Worm (Caenorhabditis elegans) whole organism, L1 larva: ENCODE measurements around the gene alfa-1.
A peak's percentile ranks its signal among the peaks of the same experiment; 100 is the strongest.

Source experiments
- C04F5.9 ChIP-seq: sonication (generic microtip); optimal IDR thresholded peaks from 2 replicates; lab custom pipeline; 2016; ENCODE audit warnings: missing genetic modification characterization, missing compliant biosample characterization
- C34B4.2 ChIP-seq: sonication (generic microtip); optimal IDR thresholded peaks from 2 replicates; lab custom pipeline; 2017; ENCODE audit warnings: mild to moderate bottlenecking, missing genetic modification characterization, missing compliant biosample characterization
- F16B12.6 ChIP-seq: fragments of 150-350 bp; optimal IDR thresholded peaks from 2 replicates; lab custom pipeline; 2014; ENCODE audit warnings: missing biosample characterization, missing genetic modification characterization
- alr-1 ChIP-seq: fragments of 200-800 bp; sonication (Bioruptor generic); optimal IDR thresholded peaks from 2 replicates; lab custom pipeline; 2018; ENCODE audit warnings: borderline replicate concordance, mild to moderate bottlenecking, missing genetic modification characterization, missing compliant biosample characterization
- aly-2 ChIP-seq: fragments of 150-350 bp; optimal IDR thresholded peaks from 2 replicates; lab custom pipeline; 2014; ENCODE audit warnings: missing biosample characterization, missing genetic modification characterization
- blmp-1 ChIP-seq: fragments of 150-350 bp; optimal IDR thresholded peaks from 2 replicates; lab custom pipeline; 2014; ENCODE audit warnings: missing biosample characterization, missing genetic modification characterization
- ceh-63 ChIP-seq: fragments of 200-800 bp; sonication (Bioruptor generic); optimal IDR thresholded peaks from 2 replicates; lab custom pipeline; 2018; ENCODE audit warnings: mild to moderate bottlenecking, missing genetic modification characterization, missing compliant biosample characterization
- ceh-8 ChIP-seq: fragments of 200-800 bp; sonication (Bioruptor generic); optimal IDR thresholded peaks from 2 replicates; lab custom pipeline; 2018; ENCODE audit warnings: mild to moderate bottlenecking, missing genetic modification characterization, moderate library complexity, missing compliant biosample characterization
- ceh-82 ChIP-seq, 3 experiments: fragments of 150-350 bp in 1 of 3; sonication (generic microtip) in 2 of 3; optimal IDR thresholded peaks; 2 replicates each; lab custom pipeline; 2014 to 2017; ENCODE audit warnings: missing biosample characterization in 3 of 3, missing genetic modification characterization in 3 of 3
- ceh-88 ChIP-seq: fragments of 200-800 bp; sonication (Bioruptor generic); IDR thresholded peaks from 2 replicates; pipeline ENCODE4 v1.3.6; 2022; ENCODE audit warnings: missing genetic modification characterization, missing compliant biosample characterization
- ceh-90 ChIP-seq: sonication (generic microtip); optimal IDR thresholded peaks from 2 replicates; lab custom pipeline; 2016; ENCODE audit warnings: missing genetic modification characterization, missing compliant biosample characterization
- dpl-1 ChIP-seq, 3 experiments: fragments of 150-350 bp in 2 of 3; sonication (generic microtip) in 1 of 3; optimal IDR thresholded peaks; 2 replicates each; lab custom pipeline; 2014 to 2017; ENCODE audit warnings: missing biosample characterization in 3 of 3, missing genetic modification characterization in 3 of 3, missing genetic modification reagents in 3 of 3
- dsc-1 ChIP-seq: sonication (generic microtip); optimal IDR thresholded peaks from 2 replicates; lab custom pipeline; 2016; ENCODE audit warnings: mild to moderate bottlenecking, missing genetic modification characterization, missing compliant biosample characterization
- efl-3 ChIP-seq: fragments of 200-800 bp; sonication (Bioruptor generic); optimal IDR thresholded peaks from 2 replicates; lab custom pipeline; 2018; ENCODE audit warnings: mild to moderate bottlenecking, missing genetic modification characterization, missing compliant biosample characterization
- egl-13 ChIP-seq: sonication (generic microtip); optimal IDR thresholded peaks from 2 replicates; lab custom pipeline; 2016; ENCODE audit warnings: missing genotype, missing genetic modification reagents, missing genetic modification characterization, missing compliant biosample characterization
- fkh-10 ChIP-seq: sonication (generic microtip); optimal IDR thresholded peaks from 2 replicates; lab custom pipeline; 2017; ENCODE audit warnings: missing biosample characterization, missing genetic modification reagents, missing genetic modification characterization
- fos-1 ChIP-seq: fragments of 150-350 bp; optimal IDR thresholded peaks from 2 replicates; lab custom pipeline; 2014; ENCODE audit warnings: missing biosample characterization, missing genetic modification characterization
- grh-1 ChIP-seq: fragments of 200-800 bp; sonication (Bioruptor generic); IDR thresholded peaks from 2 replicates; pipeline ENCODE4 v1.3.6; 2022; ENCODE audit warnings: missing genetic modification reagents, missing genetic modification characterization, missing compliant biosample characterization
- hpl-2 ChIP-seq: fragments of 150-350 bp; optimal IDR thresholded peaks from 2 replicates; lab custom pipeline; 2014; ENCODE audit warnings: missing biosample characterization, missing genetic modification reagents, missing genetic modification characterization
- isw-1 ChIP-seq: fragments of 200-800 bp; sonication (Bioruptor generic); IDR thresholded peaks from 2 replicates; pipeline ENCODE4 v1.3.6; 2022; ENCODE audit warnings: missing genetic modification characterization, missing compliant biosample characterization
- lin-14 ChIP-seq: fragments of 200-800 bp; sonication (Bioruptor generic); optimal IDR thresholded peaks from 2 replicates; lab custom pipeline; 2018; ENCODE audit warnings: mild to moderate bottlenecking, missing genetic modification characterization, moderate library complexity, missing compliant biosample characterization
- lin-15B ChIP-seq: fragments of 150-350 bp; sonication (generic microtip); optimal IDR thresholded peaks from 3 replicates; lab custom pipeline; 2014; ENCODE audit warnings: missing biosample characterization, missing genetic modification characterization
- lin-35 ChIP-seq, 2 experiments: fragments of 150-350 bp; optimal IDR thresholded peaks; 2 replicates each; lab custom pipeline; 2014; ENCODE audit warnings: missing biosample characterization in 2 of 2, missing genetic modification characterization in 2 of 2, missing genetic modification reagents in 2 of 2
- lir-3 ChIP-seq: sonication (generic microtip); optimal IDR thresholded peaks from 2 replicates; lab custom pipeline; 2016; ENCODE audit warnings: mild to moderate bottlenecking, missing genetic modification characterization, moderate library complexity, missing compliant biosample characterization; ENCODE audit not compliant: poor library complexity
- mep-1 ChIP-seq: fragments of 150-350 bp; optimal IDR thresholded peaks from 2 replicates; lab custom pipeline; 2014; ENCODE audit warnings: missing biosample characterization, missing genetic modification characterization
- nhr-11 ChIP-seq: fragments of 150-350 bp; optimal IDR thresholded peaks from 2 replicates; lab custom pipeline; 2014; ENCODE audit warnings: missing biosample characterization, missing genetic modification characterization
- nhr-20 ChIP-seq: sonication (generic microtip); optimal IDR thresholded peaks from 2 replicates; lab custom pipeline; 2016; ENCODE audit warnings: mild to moderate bottlenecking, missing genetic modification characterization, missing compliant biosample characterization
- nhr-237 ChIP-seq: fragments of 150-350 bp; optimal IDR thresholded peaks from 2 replicates; lab custom pipeline; 2014; ENCODE audit warnings: missing biosample characterization, missing genetic modification characterization
- nhr-28 ChIP-seq: fragments of 150-350 bp; optimal IDR thresholded peaks from 2 replicates; lab custom pipeline; 2014; ENCODE audit warnings: missing biosample characterization, missing genetic modification characterization
- nhr-71 ChIP-seq: sonication (generic microtip); optimal IDR thresholded peaks from 2 replicates; lab custom pipeline; 2016; ENCODE audit warnings: mild to moderate bottlenecking, missing genetic modification characterization, moderate library complexity, missing compliant biosample characterization
- nhr-76 ChIP-seq: sonication (generic microtip); optimal IDR thresholded peaks from 2 replicates; lab custom pipeline; 2017; ENCODE audit warnings: missing biosample characterization, missing genetic modification characterization
- nhr-90 ChIP-seq: sonication (generic microtip); optimal IDR thresholded peaks from 2 replicates; lab custom pipeline; 2016; ENCODE audit warnings: mild to moderate bottlenecking, missing genetic modification characterization, missing compliant biosample characterization; ENCODE audit not compliant: poor library complexity
- pag-3 ChIP-seq: sonication (generic microtip); optimal IDR thresholded peaks from 2 replicates; lab custom pipeline; 2017; ENCODE audit warnings: missing genetic modification characterization, mild to moderate bottlenecking, missing compliant biosample characterization, antibody characterized with exemption, borderline replicate concordance; ENCODE audit not compliant: insufficient read depth
- pax-3 ChIP-seq: fragments of 200-800 bp; sonication (Bioruptor generic); optimal IDR thresholded peaks from 2 replicates; lab custom pipeline; 2018; ENCODE audit warnings: mild to moderate bottlenecking, missing genetic modification characterization, moderate library complexity, missing compliant biosample characterization
- pqm-1 ChIP-seq: sonication (generic microtip); optimal IDR thresholded peaks from 3 replicates; lab custom pipeline; 2017; ENCODE audit warnings: missing biosample characterization, missing genetic modification characterization
- rnt-1 ChIP-seq: sonication (generic microtip); optimal IDR thresholded peaks from 2 replicates; lab custom pipeline; 2016; ENCODE audit warnings: mild to moderate bottlenecking, missing genetic modification characterization, moderate library complexity, missing compliant biosample characterization
- snu-23 ChIP-seq: sonication (generic microtip); optimal IDR thresholded peaks from 2 replicates; lab custom pipeline; 2016; ENCODE audit warnings: missing genetic modification characterization, missing compliant biosample characterization
- sox-4 ChIP-seq: sonication (generic microtip); optimal IDR thresholded peaks from 2 replicates; lab custom pipeline; 2016; ENCODE audit warnings: missing genetic modification characterization, missing compliant biosample characterization
- sptf-1 ChIP-seq: fragments of 150-350 bp; optimal IDR thresholded peaks from 2 replicates; lab custom pipeline; 2014; ENCODE audit warnings: missing biosample characterization, missing genetic modification characterization
- tbx-2 ChIP-seq: sonication (generic microtip); optimal IDR thresholded peaks from 2 replicates; lab custom pipeline; 2016; ENCODE audit warnings: missing genetic modification characterization, missing compliant biosample characterization
- tlp-1 ChIP-seq: fragments of 150-350 bp; optimal IDR thresholded peaks from 2 replicates; lab custom pipeline; 2014; ENCODE audit warnings: missing biosample characterization, missing genetic modification characterization
- unc-30 ChIP-seq: sonication (generic microtip); optimal IDR thresholded peaks from 2 replicates; lab custom pipeline; 2017; ENCODE audit warnings: missing biosample characterization, missing genetic modification characterization
- unc-86 ChIP-seq: sonication (generic microtip); optimal IDR thresholded peaks from 2 replicates; lab custom pipeline; 2016; ENCODE audit warnings: missing genetic modification characterization, missing compliant biosample characterization
- unc-98 ChIP-seq: fragments of 200-800 bp; sonication (Bioruptor generic); IDR thresholded peaks from 2 replicates; pipeline ENCODE4 v1.3.6; 2022; ENCODE audit warnings: missing genetic modification characterization, missing compliant biosample characterization
- xbp-1 ChIP-seq: sonication (generic microtip); optimal IDR thresholded peaks from 2 replicates; lab custom pipeline; 2016; ENCODE audit warnings: missing genetic modification characterization, missing compliant biosample characterization
- zag-1 ChIP-seq: fragments of 150-350 bp; optimal IDR thresholded peaks from 2 replicates; lab custom pipeline; 2014; ENCODE audit warnings: missing biosample characterization, missing genetic modification characterization
- ztf-11 ChIP-seq, 2 experiments: sonication (generic microtip); optimal IDR thresholded peaks; 2 replicates each; lab custom pipeline; 2016 to 2017; ENCODE audit warnings: missing genetic modification characterization in 2 of 2, missing biosample characterization in 1 of 2, missing compliant biosample characterization in 1 of 2
- ztf-4 ChIP-seq: fragments of 150-350 bp; optimal IDR thresholded peaks from 2 replicates; lab custom pipeline; 2014; ENCODE audit warnings: missing biosample characterization, missing genetic modification characterization

alfa-1 gene

DNA sequence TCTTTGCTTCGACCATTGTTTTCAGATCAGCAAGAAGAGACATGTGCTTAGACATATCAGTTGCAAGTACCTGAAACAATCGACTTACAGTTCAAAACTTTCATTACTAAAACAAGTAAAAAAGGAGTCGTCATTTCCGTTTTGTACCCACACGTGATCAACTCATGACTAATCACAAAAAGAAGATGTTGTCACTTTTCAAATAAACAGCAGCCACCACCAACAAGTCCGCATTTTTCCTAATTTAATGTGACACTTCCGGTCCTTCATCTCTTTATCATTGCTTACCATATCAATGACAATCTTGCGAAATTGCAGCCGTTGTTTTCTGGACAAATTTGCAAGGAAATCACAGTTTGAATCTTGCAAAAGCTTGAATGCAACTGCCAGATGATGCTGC is 33.7 kb downstream of the alfa-1 start (continued):
- peak in 1 of 2 experiments; percentile 57 for TF ChIP-seq lin-35 (GFP tag; optimal IDR thresholded peaks at IDR 0.05; lab: Kevin White, UChicago)

DNA sequence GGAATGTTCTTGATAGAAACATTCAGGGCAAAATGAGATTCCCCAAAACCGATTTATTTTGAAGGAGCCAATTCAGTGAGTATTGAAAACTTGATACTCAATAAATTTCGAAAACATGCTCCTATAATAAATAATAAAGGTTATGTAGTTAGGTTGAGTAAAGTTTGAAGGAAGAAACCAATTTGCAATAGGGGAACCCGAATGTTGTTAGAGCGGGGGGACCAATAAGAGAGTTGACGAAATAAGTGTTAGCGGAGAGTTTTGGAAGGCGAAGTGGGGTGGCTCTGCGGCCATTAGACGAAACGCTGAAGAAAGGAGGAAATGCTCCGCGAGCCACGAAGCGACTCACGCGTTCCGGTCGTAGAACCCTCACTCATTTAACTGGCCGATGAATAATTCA is 37.3 kb downstream of the alfa-1 start:
- TF ChIP-seq unc-86 (peak; percentile 53), nhr-90 (tag; lab: Kevin White, UChicago) (no peak), lin-14 (GFP tag; lab: Kevin White, UChicago) (peak; percentile 19)

DNA sequence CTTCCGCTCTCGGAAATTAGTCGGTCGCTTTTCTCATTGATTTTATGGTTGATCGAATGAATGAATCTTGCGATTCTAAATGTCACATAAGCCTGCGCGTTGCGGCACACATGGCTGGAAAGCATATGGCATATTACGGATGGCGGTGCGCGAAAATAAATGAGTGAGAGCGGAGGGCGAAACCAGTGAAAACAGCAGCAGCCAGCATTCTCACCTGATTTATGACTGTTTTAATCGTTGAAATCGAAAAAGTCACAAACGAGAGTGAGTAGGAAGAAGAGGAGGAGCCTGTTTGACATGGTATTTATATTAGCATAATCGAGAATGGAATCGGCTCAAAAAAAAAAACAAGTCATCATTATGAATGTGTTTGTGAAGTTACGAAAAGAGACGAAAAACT is 38.0 kb downstream of the alfa-1 start:
- TF ChIP-seq blmp-1 (peak; percentile 90), ztf-4 (no peak), hpl-2 (no peak), nhr-71 (no peak), dpl-1 (GFP tag; optimal IDR thresholded peaks at IDR 0.05; lab: Kevin White, UChicago) (no peak), xbp-1 (no peak), zag-1 (no peak), dsc-1 (tag; lab: Kevin White, UChicago) (no peak), rnt-1 (tag; lab: Kevin White, UChicago) (no peak), lin-14 (GFP tag; lab: Kevin White, UChicago) (peak; percentile 3), ceh-90 (tag; lab: Kevin White, UChicago) (no peak), egl-13 (tag; lab: Kevin White, UChicago) (no peak), efl-3 (no peak), lin-15B (tag; lab: Kevin White, UChicago) (no peak), nhr-76 (tag; lab: Kevin White, UChicago) (no peak), aly-2 (tag; lab: Kevin White, UChicago) (no peak), sptf-1 (tag; lab: Kevin White, UChicago) (no peak), ceh-82 (tag; optimal IDR thresholded peaks at IDR 0.05; lab: Kevin White, UChicago) (no peak)
- TF ChIP-seq, all 84 proteins: peak for 2

DNA sequence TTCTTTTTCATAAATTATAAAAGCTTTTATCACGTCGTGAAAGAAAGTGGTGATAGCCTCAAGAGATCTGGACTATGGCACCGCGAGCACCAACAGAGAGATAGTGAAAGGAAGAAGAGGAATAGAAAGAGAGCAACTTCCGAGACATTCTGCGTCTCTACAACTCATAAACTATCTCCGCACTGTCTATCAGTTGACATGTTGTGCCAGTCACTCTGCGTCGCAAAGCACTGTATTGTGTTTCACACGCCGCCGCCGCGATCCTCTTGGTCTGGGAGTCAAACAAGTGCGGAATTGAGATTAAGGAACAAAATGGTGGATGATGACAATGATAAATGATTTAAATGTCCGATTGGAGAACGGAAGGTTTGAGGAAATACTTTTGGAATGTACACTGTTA is 38.9 kb downstream of the alfa-1 start:
- TF ChIP-seq pax-3 (tag; lab: Kevin White, UChicago) (no peak), snu-23 (GFP tag; lab: Kevin White, UChicago) (no peak), ztf-11 (tag; optimal IDR thresholded peaks at IDR 0.05; lab: Kevin White, UChicago) (no peak), efl-3 (no peak), fos-1 (no peak), mep-1 (tag; lab: Kevin White, UChicago) (no peak), tlp-1 (tag; lab: Kevin White, UChicago) (no peak), ceh-63 (no peak), pqm-1 (no peak), lin-35 (GFP tag; optimal IDR thresholded peaks at IDR 0.05; lab: Kevin White, UChicago) (no peak), C04F5.9 (tag; lab: Kevin White, UChicago) (no peak), isw-1 (no peak), blmp-1 (peak; percentile 37), grh-1 (no peak), unc-30 (no peak), nhr-71 (peak; percentile 35), rnt-1 (tag; lab: Kevin White, UChicago) (peak; percentile 58), C34B4.2 (tag; lab: Kevin White, UChicago) (no peak), F16B12.6 (tag; lab: Kevin White, UChicago) (no peak), fkh-10 (no peak), unc-98 (GFP tag; lab: Robert Waterston, UW) (no peak), sptf-1 (tag; lab: Kevin White, UChicago) (no peak), alr-1 (tag; lab: Kevin White, UChicago) (no peak), ceh-82 (tag; optimal IDR thresholded peaks at IDR 0.05; lab: Kevin White, UChicago) (no peak), nhr-20 (tag; lab: Kevin White, UChicago) (no peak), nhr-11 (tag; lab: Kevin White, UChicago) (no peak), pag-3 (tag; lab: Kevin White, UChicago) (no peak), ceh-88 (GFP tag; lab: Robert Waterston, UW) (no peak), sox-4 (tag; lab: Kevin White, UChicago) (no peak), nhr-28 (tag; lab: Kevin White, UChicago) (no peak), ceh-8 (GFP tag; lab: Kevin White, UChicago) (no peak), tbx-2 (tag; lab: Kevin White, UChicago) (peak; percentile 29), lir-3 (no peak), nhr-237 (tag; lab: Kevin White, UChicago) (no peak)
